Worm (Caenorhabditis elegans): ENCODE results near the gene oac-59.

- TF ChIP-seq him-1 (tag; optimal IDR thresholded peaks at IDR 0.05) (no peak), dao-5 (tag; optimal IDR thresholded peaks at IDR 0.05) (no peak), W03F9.2 (tag; optimal IDR thresholded peaks at IDR 0.05) (no peak)
Measured at ce11 chrIV:12301161-12301560, at the start of gene oac-59.

Measured in whole organism, L4/young adult.